Fruit fly (Drosophila melanogaster) whole organism, adult: ENCODE measurements around the gene mtSSB.

Source experiments
- CG11617 ChIP-seq: fragments of 200-800 bp; sonication (Bioruptor generic); optimal IDR thresholded peaks from 2 replicates; lab custom pipeline; 2017; ENCODE audit warnings: mild to moderate bottlenecking, missing biosample characterization, missing genetic modification reagents, missing genetic modification characterization
- CG12768 ChIP-seq: fragments of 200-800 bp; sonication (Bioruptor generic); optimal IDR thresholded peaks from 2 replicates; lab custom pipeline; 2017; ENCODE audit warnings: missing biosample characterization, missing genetic modification characterization, mild to moderate bottlenecking, moderate library complexity, missing genetic modification reagents
- CG14711 ChIP-seq: fragments of 200-800 bp; sonication (Bioruptor generic); optimal IDR thresholded peaks from 2 replicates; lab custom pipeline; 2018; ENCODE audit warnings: missing biosample characterization, mild to moderate bottlenecking, missing genetic modification characterization, moderate library complexity
- CG1620 ChIP-seq: fragments of 200-800 bp; sonication (Bioruptor generic); optimal IDR thresholded peaks from 2 replicates; lab custom pipeline; 2016; ENCODE audit warnings: missing biosample characterization, missing genetic modification characterization
- CG33017 ChIP-seq: fragments of 200-800 bp; sonication (Bioruptor generic); optimal IDR thresholded peaks from 2 replicates; lab custom pipeline; 2018; ENCODE audit warnings: missing biosample characterization, mild to moderate bottlenecking, missing genetic modification characterization, moderate library complexity
- CG5204 ChIP-seq: fragments of 200-800 bp; sonication (Bioruptor generic); optimal IDR thresholded peaks from 2 replicates; lab custom pipeline; 2016; ENCODE audit warnings: missing biosample characterization, missing genetic modification characterization
- CG7045 ChIP-seq: fragments of 200-800 bp; sonication (Bioruptor generic); optimal IDR thresholded peaks from 2 replicates; lab custom pipeline; 2017; ENCODE audit warnings: missing biosample characterization, mild to moderate bottlenecking, missing genetic modification characterization
- CG7101 ChIP-seq: fragments of 200-800 bp; sonication (Bioruptor generic); optimal IDR thresholded peaks from 2 replicates; lab custom pipeline; 2018; ENCODE audit warnings: missing biosample characterization, mild to moderate bottlenecking, missing genetic modification characterization, moderate library complexity
- Clk ChIP-seq: fragments of 200-800 bp; sonication (Bioruptor generic); optimal IDR thresholded peaks from 2 replicates; lab custom pipeline; 2017; ENCODE audit warnings: missing biosample characterization, missing genetic modification characterization
- Crg-1 ChIP-seq: fragments of 200-800 bp; sonication (Bioruptor generic); optimal IDR thresholded peaks from 2 replicates; lab custom pipeline; 2016; ENCODE audit warnings: missing biosample characterization, missing genetic modification characterization
- Hr96 ChIP-seq: fragments of 200-800 bp; sonication (Bioruptor generic); optimal IDR thresholded peaks from 2 replicates; lab custom pipeline; 2016; ENCODE audit warnings: missing biosample characterization, missing genetic modification characterization
- Mnt ChIP-seq: fragments of 200-800 bp; sonication (Bioruptor generic); optimal IDR thresholded peaks from 2 replicates; lab custom pipeline; 2016; ENCODE audit warnings: missing biosample characterization, mild to moderate bottlenecking, missing genetic modification characterization
- bab1 ChIP-seq: fragments of 200-800 bp; sonication (Bioruptor generic); optimal IDR thresholded peaks from 3 replicates; lab custom pipeline; 2019; ENCODE audit warnings: missing biosample characterization, mild to moderate bottlenecking, missing genetic modification characterization, moderate library complexity
- cic ChIP-seq: fragments of 200-800 bp; sonication (Bioruptor generic); optimal IDR thresholded peaks from 2 replicates; lab custom pipeline; 2017; ENCODE audit warnings: missing biosample characterization, mild to moderate bottlenecking, missing genetic modification characterization, moderate library complexity
- cnc ChIP-seq, 2 experiments: fragments of >200 bp; optimal IDR thresholded peaks; 2 replicates each; lab custom pipeline; 2017
- kay ChIP-seq: fragments of 200-800 bp; sonication (Bioruptor generic); peaks from one replicate; lab custom pipeline; 2016; ENCODE audit warnings: missing biosample characterization, missing genetic modification characterization, borderline replicate concordance
- ovo ChIP-seq: fragments of 200-800 bp; sonication (Bioruptor generic); optimal IDR thresholded peaks from 2 replicates; lab custom pipeline; 2016; ENCODE audit warnings: missing biosample characterization, missing genetic modification characterization
- pad ChIP-seq: fragments of 200-800 bp; sonication (Bioruptor generic); optimal IDR thresholded peaks from 3 replicates; lab custom pipeline; 2017; ENCODE audit warnings: missing biosample characterization, missing genetic modification characterization, mild to moderate bottlenecking, moderate library complexity, missing genetic modification reagents
- tj ChIP-seq: fragments of 200-800 bp; sonication (Bioruptor generic); optimal IDR thresholded peaks from 3 replicates; lab custom pipeline; 2017; ENCODE audit warnings: missing biosample characterization, mild to moderate bottlenecking, missing genetic modification characterization, moderate library complexity
- toe ChIP-seq: fragments of 200-800 bp; sonication (Bioruptor generic); optimal IDR thresholded peaks from 2 replicates; lab custom pipeline; 2016; ENCODE audit warnings: missing biosample characterization, missing genetic modification characterization

mtSSB gene

DNA sequence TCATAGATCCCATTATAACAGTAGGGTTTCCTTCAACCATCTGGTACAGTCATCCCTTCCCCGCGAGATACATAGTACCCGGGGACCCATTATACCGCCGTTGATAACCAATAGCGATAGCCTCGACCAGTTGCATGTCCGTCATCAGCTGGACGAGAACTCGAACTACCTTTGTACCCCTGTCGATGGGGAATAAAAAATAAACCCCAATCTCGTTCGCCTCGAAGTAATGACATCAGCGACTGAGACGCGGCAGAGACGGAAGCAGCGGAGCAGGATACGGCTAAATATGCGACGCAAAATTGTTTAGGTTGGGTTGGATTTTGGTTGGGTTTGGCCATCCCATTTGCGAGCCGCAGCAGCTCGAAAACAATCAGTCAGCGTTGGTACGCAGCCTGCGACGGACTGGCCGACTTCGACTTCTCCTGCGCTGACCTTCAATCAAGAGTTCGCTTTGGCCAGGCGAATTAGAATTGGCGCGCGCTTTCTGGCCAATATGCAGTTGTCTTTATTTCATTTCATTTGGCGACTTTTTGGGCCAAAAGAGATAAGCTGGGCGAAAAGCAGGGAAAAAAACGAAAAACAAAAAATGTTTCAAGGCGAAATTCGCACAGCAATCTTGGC lies 35.5 kb upstream of the mtSSB start:
- no peak for TF ChIP-seq bab1 (GFP tag; lab: Kevin White, UChicago)
- TF ChIP-seq CG12768 (GFP tag; lab: Kevin White, UChicago), result no peak
- TF ChIP-seq Clk, result no peak
- TF ChIP-seq CG5204, result no peak
- TF ChIP-seq CG7101, result no peak
- TF ChIP-seq tj (GFP tag; lab: Kevin White, UChicago), result no peak
- TF ChIP-seq CG7045 (GFP tag; lab: Kevin White, UChicago), result no peak
- TF ChIP-seq CG33017 (tag; lab: Kevin White, UChicago), result no peak
- no peak for TF ChIP-seq pad (GFP tag; lab: Kevin White, UChicago)
- TF ChIP-seq cic (GFP tag; lab: Kevin White, UChicago), result no peak
- no peak for TF ChIP-seq ovo (GFP tag; lab: Kevin White, UChicago)
- no peak for TF ChIP-seq Hr96 (GFP tag; lab: Kevin White, UChicago)
- TF ChIP-seq Crg-1 (GFP tag; lab: Kevin White, UChicago), result no peak
- TF ChIP-seq toe (GFP tag; lab: Kevin White, UChicago), result no peak

DNA sequence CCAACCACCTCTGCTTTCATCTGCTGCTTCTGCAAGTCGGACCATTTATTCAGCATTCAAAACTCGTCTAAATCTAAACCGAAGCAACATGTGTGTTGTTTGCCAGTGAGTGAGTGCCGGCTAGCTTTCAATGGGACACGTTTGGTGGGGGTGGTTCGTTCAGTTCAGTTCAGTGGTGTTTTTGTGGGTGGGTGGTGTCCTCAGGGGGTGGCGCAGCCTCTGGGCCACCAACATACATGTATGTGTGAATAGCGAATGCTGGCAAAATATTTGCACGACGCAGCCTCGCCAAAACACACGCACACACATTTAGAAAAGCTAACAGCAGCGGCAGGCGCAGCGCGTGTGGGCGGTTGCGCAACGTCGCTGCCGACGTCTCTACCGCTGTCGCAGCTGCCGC lies 34.3 kb upstream of the mtSSB start:
- no peak for TF ChIP-seq ovo (GFP tag; lab: Kevin White, UChicago)
- TF ChIP-seq CG12768 (GFP tag; lab: Kevin White, UChicago), result peak; percentile 23

DNA sequence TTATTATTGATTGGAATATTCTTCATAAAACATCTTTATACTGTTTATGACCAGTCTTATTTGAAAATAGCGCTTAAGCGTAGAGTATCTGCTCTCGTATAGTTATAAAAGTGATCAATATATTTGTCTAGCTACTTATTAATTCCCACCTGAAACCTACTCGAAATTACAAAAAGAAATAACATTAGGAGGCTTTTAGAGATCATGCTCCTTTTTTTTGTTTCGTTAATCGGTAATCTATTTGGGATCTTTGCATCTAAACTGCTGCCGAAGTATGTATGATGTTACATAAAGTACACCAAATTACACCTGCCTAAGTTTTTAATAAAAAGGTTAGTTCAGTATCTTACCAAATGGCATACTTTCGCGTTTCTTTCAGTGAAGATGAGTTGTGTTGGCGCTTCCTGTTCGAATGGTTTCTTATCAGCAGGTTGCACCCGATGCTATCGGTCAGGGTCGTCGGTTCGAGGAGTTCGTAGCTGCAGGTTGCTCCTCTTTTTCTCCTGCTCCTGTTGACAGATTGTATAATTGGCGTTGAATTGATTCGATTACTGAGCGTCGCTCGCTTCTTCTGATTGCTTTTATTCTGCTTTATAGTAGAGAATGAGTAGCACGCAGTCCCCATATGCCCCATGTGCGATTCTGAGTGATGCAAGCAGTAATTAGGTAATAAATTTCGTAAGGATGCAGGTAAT lies 33.1 kb upstream of the mtSSB start:
- TF ChIP-seq toe (GFP tag; lab: Kevin White, UChicago), result no peak
- TF ChIP-seq tj (GFP tag; lab: Kevin White, UChicago), result no peak
- TF ChIP-seq CG33017 (tag; lab: Kevin White, UChicago), result no peak
- TF ChIP-seq CG14711 (tag; lab: Kevin White, UChicago), result no peak
- TF ChIP-seq Hr96 (GFP tag; lab: Kevin White, UChicago), result no peak
- no peak for TF ChIP-seq ovo (GFP tag; lab: Kevin White, UChicago)
- no peak for TF ChIP-seq CG7101
- no peak for TF ChIP-seq Clk
- no peak for TF ChIP-seq Crg-1 (GFP tag; lab: Kevin White, UChicago)
- TF ChIP-seq cic (GFP tag; lab: Kevin White, UChicago), result no peak
- no peak for TF ChIP-seq kay (GFP tag; lab: Kevin White, UChicago)
- TF ChIP-seq CG5204, result no peak
- TF ChIP-seq bab1 (GFP tag; lab: Kevin White, UChicago), result no peak
- TF ChIP-seq Mnt (GFP tag; lab: Kevin White, UChicago), result no peak
- TF ChIP-seq CG11617 (GFP tag; lab: Kevin White, UChicago), result no peak
- TF ChIP-seq pad (GFP tag; lab: Kevin White, UChicago), result no peak
- no peak for TF ChIP-seq CG1620 (GFP tag; lab: Kevin White, UChicago)
- TF ChIP-seq CG7045 (GFP tag; lab: Kevin White, UChicago), result no peak
- TF ChIP-seq CG12768 (GFP tag; lab: Kevin White, UChicago), result no peak

DNA sequence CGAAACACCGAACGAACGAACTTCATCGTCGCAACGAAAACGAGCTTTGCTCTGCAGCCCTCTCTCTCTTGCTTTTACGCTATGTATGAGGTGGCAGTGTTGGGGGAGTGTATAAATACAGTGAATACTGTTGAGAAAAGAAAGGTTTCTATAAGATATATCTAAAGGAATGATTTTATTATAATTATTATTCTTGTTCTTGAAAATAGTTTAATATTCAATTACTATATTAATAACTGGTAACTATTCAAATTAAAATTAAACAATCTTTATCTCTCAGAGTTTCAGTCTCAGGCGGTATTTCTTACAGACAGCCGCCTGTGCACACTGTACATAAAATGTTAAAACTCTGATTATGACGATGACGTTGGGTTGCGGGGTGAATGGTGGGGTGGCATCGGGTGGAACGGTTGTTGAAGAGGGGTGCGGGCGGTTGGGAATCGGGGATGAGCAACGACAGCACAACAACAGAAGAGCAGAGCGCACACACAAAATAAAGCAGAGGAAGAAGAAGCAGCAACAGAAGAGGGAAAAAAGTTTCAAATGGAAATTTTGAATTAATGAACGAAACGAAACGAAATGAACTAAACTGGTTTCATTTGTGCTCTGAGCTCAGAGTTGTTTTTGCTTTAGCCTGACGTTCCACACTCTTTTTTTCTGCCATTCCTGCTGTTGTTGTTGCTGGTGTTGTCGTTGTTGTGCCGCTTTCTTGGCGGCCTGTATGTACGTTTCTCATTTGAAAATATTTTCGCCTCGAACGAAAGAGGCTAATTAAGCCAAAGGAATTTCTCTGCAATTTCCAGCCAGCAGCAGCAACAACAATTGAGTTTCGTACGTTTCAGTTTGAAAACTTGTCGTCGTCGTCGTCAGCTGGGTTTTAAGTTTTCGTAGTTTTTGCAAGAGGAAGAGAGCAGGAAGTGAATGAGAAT lies 31.9 kb upstream of the mtSSB start:
- TF ChIP-seq kay (GFP tag; lab: Kevin White, UChicago) (peak; percentile 99), tj (GFP tag; lab: Kevin White, UChicago) (peak; percentile 84), Mnt (GFP tag; lab: Kevin White, UChicago) (peak; percentile 25), toe (GFP tag; lab: Kevin White, UChicago) (peak; percentile 69), cic (GFP tag; lab: Kevin White, UChicago) (peak; percentile 78), CG7045 (GFP tag; lab: Kevin White, UChicago) (peak; percentile 95), CG11617 (GFP tag; lab: Kevin White, UChicago) (peak; percentile 96), CG5204 (peak; percentile 83), CG33017 (tag; lab: Kevin White, UChicago) (peak; percentile 99), CG7101 (peak; percentile 99), ovo (GFP tag; lab: Kevin White, UChicago) (peak; percentile 87), Clk (peak; percentile 79), Hr96 (GFP tag; lab: Kevin White, UChicago) (peak; percentile 38), CG1620 (GFP tag; lab: Kevin White, UChicago) (peak; percentile 63), cnc (optimal IDR thresholded peaks at IDR 0.05; lab: Kevin White, UChicago) (no peak), bab1 (GFP tag; lab: Kevin White, UChicago) (peak; percentile 98), CG14711 (tag; lab: Kevin White, UChicago) (peak; percentile 97), Crg-1 (GFP tag; lab: Kevin White, UChicago) (peak; percentile 85), pad (GFP tag; lab: Kevin White, UChicago) (peak; percentile 97), CG12768 (GFP tag; lab: Kevin White, UChicago) (peak; percentile 96)
